Worm (Caenorhabditis elegans) whole organism, L1 larva: Measurements from ENCODE around the gene Y17G7B.3.

Source experiments
- C16A3.4 ChIP-seq: fragments of 150-350 bp; optimal IDR thresholded peaks from 2 replicates; lab custom pipeline; 2014; ENCODE audit warnings: missing biosample characterization, missing genetic modification characterization
- F16B12.6 ChIP-seq: fragments of 150-350 bp; optimal IDR thresholded peaks from 2 replicates; lab custom pipeline; 2014; ENCODE audit warnings: missing biosample characterization, missing genetic modification characterization
- aly-2 ChIP-seq: fragments of 150-350 bp; optimal IDR thresholded peaks from 2 replicates; lab custom pipeline; 2014; ENCODE audit warnings: missing biosample characterization, missing genetic modification characterization
- blmp-1 ChIP-seq: fragments of 150-350 bp; optimal IDR thresholded peaks from 2 replicates; lab custom pipeline; 2014; ENCODE audit warnings: missing biosample characterization, missing genetic modification characterization
- ceh-82 ChIP-seq, 3 experiments: fragments of 150-350 bp in 1 of 3; sonication (generic microtip) in 2 of 3; optimal IDR thresholded peaks; 2 replicates each; lab custom pipeline; 2014 to 2017; ENCODE audit warnings: missing biosample characterization in 3 of 3, missing genetic modification characterization in 3 of 3
- dpl-1 ChIP-seq, 3 experiments: fragments of 150-350 bp in 2 of 3; sonication (generic microtip) in 1 of 3; optimal IDR thresholded peaks; 2 replicates each; lab custom pipeline; 2014 to 2017; ENCODE audit warnings: missing biosample characterization in 3 of 3, missing genetic modification characterization in 3 of 3, missing genetic modification reagents in 3 of 3
- dsc-1 ChIP-seq: sonication (generic microtip); optimal IDR thresholded peaks from 2 replicates; lab custom pipeline; 2016; ENCODE audit warnings: mild to moderate bottlenecking, missing genetic modification characterization, missing compliant biosample characterization
- efl-1 ChIP-seq, 4 experiments: fragments of 150-350 bp; optimal IDR thresholded peaks in 3 of 4; peaks in 1 of 4; 1 replicate in 1 of 4; 2 replicates in 3 of 4; lab custom pipeline; 2014; ENCODE audit warnings: missing biosample characterization in 2 of 4, missing genetic modification characterization in 2 of 4, missing genetic modification reagents in 2 of 4
- efl-3 ChIP-seq: fragments of 200-800 bp; sonication (Bioruptor generic); optimal IDR thresholded peaks from 2 replicates; lab custom pipeline; 2018; ENCODE audit warnings: mild to moderate bottlenecking, missing genetic modification characterization, missing compliant biosample characterization
- egl-13 ChIP-seq: sonication (generic microtip); optimal IDR thresholded peaks from 2 replicates; lab custom pipeline; 2016; ENCODE audit warnings: missing genotype, missing genetic modification reagents, missing genetic modification characterization, missing compliant biosample characterization
- egl-27 ChIP-seq, 2 experiments: fragments of 150-350 bp in 1 of 2; sonication (generic microtip); optimal IDR thresholded peaks; 3 replicates each; lab custom pipeline; 2017 to 2018; ENCODE audit warnings: missing biosample characterization in 2 of 2, missing genetic modification characterization in 2 of 2, missing genetic modification reagents in 2 of 2
- elt-2 ChIP-seq: sonication (generic microtip); optimal IDR thresholded peaks from 2 replicates; lab custom pipeline; 2016; ENCODE audit warnings: missing genetic modification characterization, mild to moderate bottlenecking, inconsistent platforms, missing compliant biosample characterization, missing genetic modification reagents
- fkh-8 ChIP-seq: sonication (generic microtip); optimal IDR thresholded peaks from 2 replicates; lab custom pipeline; 2016; ENCODE audit warnings: mild to moderate bottlenecking, missing genetic modification characterization, missing compliant biosample characterization
- fos-1 ChIP-seq: fragments of 150-350 bp; optimal IDR thresholded peaks from 2 replicates; lab custom pipeline; 2014; ENCODE audit warnings: missing biosample characterization, missing genetic modification characterization
- grh-1 ChIP-seq: fragments of 200-800 bp; sonication (Bioruptor generic); IDR thresholded peaks from 2 replicates; pipeline ENCODE4 v1.3.6; 2022; ENCODE audit warnings: missing genetic modification reagents, missing genetic modification characterization, missing compliant biosample characterization
- hlh-4 ChIP-seq: sonication (generic microtip); optimal IDR thresholded peaks from 2 replicates; lab custom pipeline; 2016; ENCODE audit warnings: mild to moderate bottlenecking, missing genetic modification characterization, missing compliant biosample characterization
- hpl-2 ChIP-seq: fragments of 150-350 bp; optimal IDR thresholded peaks from 2 replicates; lab custom pipeline; 2014; ENCODE audit warnings: missing biosample characterization, missing genetic modification reagents, missing genetic modification characterization
- irx-1 ChIP-seq: sonication (generic microtip); optimal IDR thresholded peaks from 2 replicates; lab custom pipeline; 2016; ENCODE audit warnings: missing genetic modification characterization, missing compliant biosample characterization
- isw-1 ChIP-seq: fragments of 200-800 bp; sonication (Bioruptor generic); IDR thresholded peaks from 2 replicates; pipeline ENCODE4 v1.3.6; 2022; ENCODE audit warnings: missing genetic modification characterization, missing compliant biosample characterization
- lin-13 ChIP-seq: fragments of 150-350 bp; optimal IDR thresholded peaks from 2 replicates; lab custom pipeline; 2014; ENCODE audit warnings: missing biosample characterization, missing genetic modification reagents, missing genetic modification characterization
- lin-14 ChIP-seq: fragments of 200-800 bp; sonication (Bioruptor generic); optimal IDR thresholded peaks from 2 replicates; lab custom pipeline; 2018; ENCODE audit warnings: mild to moderate bottlenecking, missing genetic modification characterization, moderate library complexity, missing compliant biosample characterization
- lin-15B ChIP-seq: fragments of 150-350 bp; sonication (generic microtip); optimal IDR thresholded peaks from 3 replicates; lab custom pipeline; 2014; ENCODE audit warnings: missing biosample characterization, missing genetic modification characterization
- lin-35 ChIP-seq, 2 experiments: fragments of 150-350 bp; optimal IDR thresholded peaks; 2 replicates each; lab custom pipeline; 2014; ENCODE audit warnings: missing biosample characterization in 2 of 2, missing genetic modification characterization in 2 of 2, missing genetic modification reagents in 2 of 2
- lin-39 ChIP-seq: fragments of 150-350 bp; optimal IDR thresholded peaks from 2 replicates; lab custom pipeline; 2014; ENCODE audit warnings: missing biosample characterization, missing genetic modification reagents, missing genetic modification characterization
- lsy-2 ChIP-seq, 2 experiments: fragments of 150-350 bp; optimal IDR thresholded peaks; 2 replicates each; lab custom pipeline; 2014; ENCODE audit warnings: missing biosample characterization in 2 of 2, missing genetic modification characterization in 2 of 2
- mep-1 ChIP-seq: fragments of 150-350 bp; optimal IDR thresholded peaks from 2 replicates; lab custom pipeline; 2014; ENCODE audit warnings: missing biosample characterization, missing genetic modification characterization
- nhr-11 ChIP-seq: fragments of 150-350 bp; optimal IDR thresholded peaks from 2 replicates; lab custom pipeline; 2014; ENCODE audit warnings: missing biosample characterization, missing genetic modification characterization
- nhr-12 ChIP-seq: sonication (generic microtip); optimal IDR thresholded peaks from 2 replicates; lab custom pipeline; 2017; ENCODE audit warnings: missing biosample characterization, missing genetic modification characterization
- nhr-19 ChIP-seq: fragments of 200-800 bp; sonication (Bioruptor generic); conservative IDR thresholded peaks from 2 replicates; pipeline ENCODE4 v1.3.6; 2022; ENCODE audit warnings: missing genetic modification characterization, missing compliant biosample characterization
- nhr-20 ChIP-seq: sonication (generic microtip); optimal IDR thresholded peaks from 2 replicates; lab custom pipeline; 2016; ENCODE audit warnings: mild to moderate bottlenecking, missing genetic modification characterization, missing compliant biosample characterization
- nhr-28 ChIP-seq: fragments of 150-350 bp; optimal IDR thresholded peaks from 2 replicates; lab custom pipeline; 2014; ENCODE audit warnings: missing biosample characterization, missing genetic modification characterization
- nhr-47 ChIP-seq: sonication (generic microtip); optimal IDR thresholded peaks from 2 replicates; lab custom pipeline; 2016; ENCODE audit warnings: mild to moderate bottlenecking, missing genetic modification characterization, moderate library complexity, missing compliant biosample characterization
- nhr-71 ChIP-seq: sonication (generic microtip); optimal IDR thresholded peaks from 2 replicates; lab custom pipeline; 2016; ENCODE audit warnings: mild to moderate bottlenecking, missing genetic modification characterization, moderate library complexity, missing compliant biosample characterization
- nhr-77 ChIP-seq: fragments of 150-350 bp; optimal IDR thresholded peaks from 2 replicates; lab custom pipeline; 2014; ENCODE audit warnings: missing biosample characterization, missing genetic modification characterization
- nhr-85 ChIP-seq: sonication (generic microtip); peaks from one replicate; lab custom pipeline; 2016; ENCODE audit warnings: missing genetic modification characterization, inconsistent platforms, missing compliant biosample characterization
- nhr-90 ChIP-seq: sonication (generic microtip); optimal IDR thresholded peaks from 2 replicates; lab custom pipeline; 2016; ENCODE audit warnings: mild to moderate bottlenecking, missing genetic modification characterization, missing compliant biosample characterization; ENCODE audit not compliant: poor library complexity
- pqm-1 ChIP-seq: sonication (generic microtip); optimal IDR thresholded peaks from 3 replicates; lab custom pipeline; 2017; ENCODE audit warnings: missing biosample characterization, missing genetic modification characterization
- rnt-1 ChIP-seq: sonication (generic microtip); optimal IDR thresholded peaks from 2 replicates; lab custom pipeline; 2016; ENCODE audit warnings: mild to moderate bottlenecking, missing genetic modification characterization, moderate library complexity, missing compliant biosample characterization
- skn-1 ChIP-seq: fragments of 150-350 bp; optimal IDR thresholded peaks from 2 replicates; lab custom pipeline; 2014; ENCODE audit warnings: missing biosample characterization, missing genetic modification characterization
- snpc-4 ChIP-seq: fragments of 150-350 bp; optimal IDR thresholded peaks from 2 replicates; lab custom pipeline; 2014; ENCODE audit warnings: missing biosample characterization, missing genetic modification characterization
- snu-23 ChIP-seq: sonication (generic microtip); optimal IDR thresholded peaks from 2 replicates; lab custom pipeline; 2016; ENCODE audit warnings: missing genetic modification characterization, missing compliant biosample characterization
- sptf-1 ChIP-seq: fragments of 150-350 bp; optimal IDR thresholded peaks from 2 replicates; lab custom pipeline; 2014; ENCODE audit warnings: missing biosample characterization, missing genetic modification characterization
- sup-37 ChIP-seq: fragments of 200-800 bp; sonication (Bioruptor generic); optimal IDR thresholded peaks from 2 replicates; lab custom pipeline; 2018; ENCODE audit warnings: mild to moderate bottlenecking, missing genetic modification characterization, missing compliant biosample characterization
- swsn-7 ChIP-seq: sonication (generic microtip); optimal IDR thresholded peaks from 2 replicates; lab custom pipeline; 2016; ENCODE audit warnings: missing genetic modification characterization, missing compliant biosample characterization
- tbx-2 ChIP-seq: sonication (generic microtip); optimal IDR thresholded peaks from 2 replicates; lab custom pipeline; 2016; ENCODE audit warnings: missing genetic modification characterization, missing compliant biosample characterization
- unc-130 ChIP-seq: fragments of 150-350 bp; optimal IDR thresholded peaks from 2 replicates; lab custom pipeline; 2017; ENCODE audit warnings: missing biosample characterization, missing genetic modification characterization, inconsistent platforms
- unc-30 ChIP-seq: sonication (generic microtip); optimal IDR thresholded peaks from 2 replicates; lab custom pipeline; 2017; ENCODE audit warnings: missing biosample characterization, missing genetic modification characterization
- unc-62 ChIP-seq: fragments of 150-350 bp; optimal IDR thresholded peaks from 2 replicates; lab custom pipeline; 2014; ENCODE audit warnings: missing biosample characterization, missing genetic modification reagents, missing genetic modification characterization
- unc-86 ChIP-seq: sonication (generic microtip); optimal IDR thresholded peaks from 2 replicates; lab custom pipeline; 2016; ENCODE audit warnings: missing genetic modification characterization, missing compliant biosample characterization
- unc-98 ChIP-seq: fragments of 200-800 bp; sonication (Bioruptor generic); IDR thresholded peaks from 2 replicates; pipeline ENCODE4 v1.3.6; 2022; ENCODE audit warnings: missing genetic modification characterization, missing compliant biosample characterization
- xbp-1 ChIP-seq: sonication (generic microtip); optimal IDR thresholded peaks from 2 replicates; lab custom pipeline; 2016; ENCODE audit warnings: missing genetic modification characterization, missing compliant biosample characterization
- zip-4 ChIP-seq: fragments of 200-800 bp; sonication (Bioruptor generic); optimal IDR thresholded peaks from 2 replicates; lab custom pipeline; 2018; ENCODE audit warnings: mild to moderate bottlenecking, missing genetic modification characterization, moderate library complexity, missing compliant biosample characterization
- ztf-11 ChIP-seq, 2 experiments: sonication (generic microtip); optimal IDR thresholded peaks; 2 replicates each; lab custom pipeline; 2016 to 2017; ENCODE audit warnings: missing genetic modification characterization in 2 of 2, missing biosample characterization in 1 of 2, missing compliant biosample characterization in 1 of 2

Gene Y17G7B.3

ce11 chrII:12006575-12007098 is 17.8 kb downstream of the Y17G7B.3 start, which contains the start of gene mcm-2:
Gene mcm-2 (minus strand): TSS chrII:12006625.
- TF ChIP-seq C16A3.4 (peak; percentile 56), nhr-71 (tag; lab: Kevin White, UChicago) (peak; percentile 80), dsc-1 (tag; lab: Kevin White, UChicago) (peak; percentile 35), dpl-1 (GFP tag; optimal IDR thresholded peaks at IDR 0.05; lab: Kevin White, UChicago) (peak; percentile 87 to 91 (median 89)), xbp-1 (peak; percentile 70), snpc-4 (tag; lab: Kevin White, UChicago) (peak; percentile 19), nhr-20 (tag; lab: Kevin White, UChicago) (peak; percentile 60), nhr-90 (tag; lab: Kevin White, UChicago) (peak; percentile 53), efl-1 (optimal IDR thresholded peaks at IDR 0.05; lab: Kevin White, UChicago) (peak; percentile 90 to 94), efl-1 (GFP tag; optimal IDR thresholded peaks at IDR 0.05 in 1 of 2; lab: Kevin White, UChicago) (peak; percentile 89 to 99), fkh-8 (tag; lab: Kevin White, UChicago) (peak; percentile 74), nhr-28 (tag; lab: Kevin White, UChicago) (no peak), hlh-4 (tag; lab: Kevin White, UChicago) (no peak), sup-37 (no peak), swsn-7 (tag; lab: Kevin White, UChicago) (peak; percentile 45), blmp-1 (tag; lab: Kevin White, UChicago) (no peak), fos-1 (tag; lab: Kevin White, UChicago) (no peak), lin-39 (tag; lab: Kevin White, UChicago) (no peak), lsy-2 (tag; optimal IDR thresholded peaks at IDR 0.05; lab: Kevin White, UChicago) (peak; percentile 60 to 81), grh-1 (GFP tag; lab: Robert Waterston, UW) (peak; percentile 38; the same call in 1 of the 2 replicates), hpl-2 (GFP tag; lab: Kevin White, UChicago) (peak; percentile 16), sptf-1 (no peak), elt-2 (tag; lab: Kevin White, UChicago) (no peak), lin-15B (tag; lab: Kevin White, UChicago) (peak; percentile 73), lin-35 (GFP tag; optimal IDR thresholded peaks at IDR 0.05; lab: Kevin White, UChicago) (peak; percentile 81 to 94), efl-3 (peak; percentile 76), nhr-85 (tag; lab: Kevin White, UChicago) (peak; percentile 72), rnt-1 (tag; lab: Kevin White, UChicago) (peak; percentile 65), lin-13 (peak; percentile 67), nhr-77 (peak; percentile 4), skn-1 (tag; lab: Kevin White, UChicago) (peak; percentile 59), mep-1 (tag; lab: Kevin White, UChicago) (peak; percentile 69), ceh-82 (tag; optimal IDR thresholded peaks at IDR 0.05; lab: Kevin White, UChicago) (peak in 2 of 3 experiments; percentile 23 to 68), unc-130 (peak; percentile 3), tbx-2 (tag; lab: Kevin White, UChicago) (peak; percentile 60), pqm-1 (no peak), zip-4 (GFP tag; lab: Kevin White, UChicago) (no peak), nhr-12 (tag; lab: Kevin White, UChicago) (no peak), aly-2 (tag; lab: Kevin White, UChicago) (no peak), egl-13 (tag; lab: Kevin White, UChicago) (peak; percentile 10), F16B12.6 (tag; lab: Kevin White, UChicago) (peak; percentile 38), nhr-19 (GFP tag; lab: Robert Waterston, UW) (peak; percentile 48), nhr-11 (tag; lab: Kevin White, UChicago) (no peak), snu-23 (GFP tag; lab: Kevin White, UChicago) (peak; percentile 68), unc-98 (GFP tag; lab: Robert Waterston, UW) (no peak), lin-14 (no peak), unc-86 (tag; lab: Kevin White, UChicago) (peak; percentile 75), irx-1 (tag; lab: Kevin White, UChicago) (peak; percentile 3), ztf-11 (tag; optimal IDR thresholded peaks at IDR 0.05; lab: Kevin White, UChicago) (peak in 1 of 2 experiments; percentile 8), egl-27 (tag; optimal IDR thresholded peaks at IDR 0.05; lab: Kevin White, UChicago) (no peak), isw-1 (GFP tag; lab: Robert Waterston, UW) (peak; percentile 38), nhr-47 (peak; percentile 76), unc-62 (no peak), unc-30 (no peak)
